Worm (Caenorhabditis elegans): ENCODE results near the gene mat-2.

- TF ChIP-seq lin-39 (tag; optimal IDR thresholded peaks at IDR 0.05) (no peak), fos-1 (tag; optimal IDR thresholded peaks at IDR 0.05) (no peak), pqm-1 (tag; optimal IDR thresholded peaks at IDR 0.05) (no peak), Y75B8A.6 (GFP tag; IDR thresholded peaks at IDR 0.05) (no peak), nhr-25 (tag; optimal IDR thresholded peaks at IDR 0.05; ENCODE audit: borderline replicate concordance, insufficient read depth) (no peak), unc-39 (tag; optimal IDR thresholded peaks at IDR 0.05) (no peak), nhr-76 (tag; optimal IDR thresholded peaks at IDR 0.05) (no peak), ceh-82 (tag; optimal IDR thresholded peaks at IDR 0.05) (no peak), lin-38 (GFP tag; IDR thresholded peaks at IDR 0.05) (no peak; the same call in none of the 2 replicates)
These were observed 53.9 kb downstream of the mat-2 start for ce11 chrII:11166414-11166813.

All from whole organism, L4 larva.